Fruit fly (Drosophila melanogaster) whole organism, embryonic: ENCODE results near the gene CG43672.

Experiments
- Antp ChIP-seq: fragments of 200-800 bp; sonication (Bioruptor generic); optimal IDR thresholded peaks from 3 replicates; lab custom pipeline; 2016; ENCODE audit warnings: missing biosample characterization, missing genetic modification characterization
- BEAF-32 ChIP-seq: fragments of 200-800 bp; sonication (Bioruptor generic); optimal IDR thresholded peaks from 3 replicates; lab custom pipeline; 2017; ENCODE audit warnings: missing biosample characterization, missing genetic modification characterization, mild to moderate bottlenecking, moderate library complexity, missing genetic modification reagents
- CG1024 ChIP-seq: fragments of 200-800 bp; sonication (Bioruptor generic); IDR thresholded peaks from 2 replicates; pipeline ENCODE4 v1.3.6; 2022; ENCODE audit warnings: missing biosample characterization, missing genetic modification characterization
- CG10431 ChIP-seq: fragments of 200-800 bp; sonication (Bioruptor generic); optimal IDR thresholded peaks from 3 replicates; lab custom pipeline; 2018; ENCODE audit warnings: missing biosample characterization, mild to moderate bottlenecking, missing genetic modification characterization
- CG10462 ChIP-seq: fragments of 200-800 bp; sonication (Bioruptor generic); optimal IDR thresholded peaks from 2 replicates; lab custom pipeline; 2016; ENCODE audit warnings: missing biosample characterization, missing genetic modification characterization
- CG10565 ChIP-seq: fragments of 200-800 bp; sonication (Bioruptor generic); optimal IDR thresholded peaks from 3 replicates; lab custom pipeline; 2016; ENCODE audit warnings: missing biosample characterization, mild to moderate bottlenecking, missing genetic modification characterization
- CG12071 ChIP-seq: fragments of 200-800 bp; sonication (Bioruptor generic); optimal IDR thresholded peaks from 3 replicates; lab custom pipeline; 2018; ENCODE audit warnings: missing biosample characterization, mild to moderate bottlenecking, missing genetic modification characterization
- CG12155 ChIP-seq: fragments of 200-800 bp; sonication (Bioruptor generic); optimal IDR thresholded peaks from 3 replicates; lab custom pipeline; 2016; ENCODE audit warnings: missing biosample characterization, missing genetic modification characterization
- CG13287 ChIP-seq: fragments of 200-800 bp; sonication (Bioruptor generic); IDR thresholded peaks from 2 replicates; pipeline ENCODE4 v1.3.6; 2022; ENCODE audit warnings: missing biosample characterization, missing genetic modification characterization; ENCODE audit not compliant: partially characterized antibody
- CG15514 ChIP-seq: fragments of 200-800 bp; sonication (Bioruptor generic); optimal IDR thresholded peaks from 3 replicates; lab custom pipeline; 2017; ENCODE audit warnings: missing biosample characterization, missing genetic modification characterization, mild to moderate bottlenecking, moderate library complexity, missing genetic modification reagents
- CG30020 ChIP-seq: fragments of 200-800 bp; optimal IDR thresholded peaks from 2 replicates; lab custom pipeline; 2019; ENCODE audit warnings: missing biosample characterization, mild to moderate bottlenecking, missing genetic modification characterization, moderate library complexity
- CG4282 ChIP-seq: fragments of 200-800 bp; sonication (Bioruptor generic); optimal IDR thresholded peaks from 2 replicates; lab custom pipeline; 2016; ENCODE audit warnings: missing biosample characterization, missing genetic modification characterization
- CG4328 ChIP-seq: fragments of 200-800 bp; sonication (Bioruptor generic); optimal IDR thresholded peaks from 3 replicates; lab custom pipeline; 2017; ENCODE audit warnings: missing biosample characterization, missing genetic modification reagents, missing genetic modification characterization
- CG4360 ChIP-seq: fragments of 200-800 bp; sonication (Bioruptor generic); IDR thresholded peaks from 2 replicates; pipeline ENCODE4 v1.3.6; 2022; ENCODE audit warnings: missing biosample characterization, missing genetic modification characterization
- CG6254 ChIP-seq: fragments of 200-800 bp; sonication (Bioruptor generic); optimal IDR thresholded peaks from 3 replicates; lab custom pipeline; 2017; ENCODE audit warnings: mild to moderate bottlenecking, missing biosample characterization, missing genetic modification reagents, missing genetic modification characterization
- CG7786 ChIP-seq: fragments of 200-800 bp; sonication (Bioruptor generic); optimal IDR thresholded peaks from 2 replicates; lab custom pipeline; 2016; ENCODE audit warnings: missing biosample characterization, missing genetic modification characterization
- CG7963 ChIP-seq: fragments of 200-800 bp; sonication (Bioruptor generic); IDR thresholded peaks from 3 replicates; pipeline ENCODE4 v1.3.6; 2022; ENCODE audit warnings: missing biosample characterization, missing genetic modification characterization; ENCODE audit not compliant: partially characterized antibody
- CG8478 ChIP-seq: fragments of >200 bp; optimal IDR thresholded peaks from 2 replicates; lab custom pipeline; 2018
- CG8924 ChIP-seq: fragments of 200-800 bp; optimal IDR thresholded peaks from 3 replicates; lab custom pipeline; 2019; ENCODE audit warnings: missing biosample characterization, mild to moderate bottlenecking, missing genetic modification characterization, moderate library complexity
- CkIIα-i1 ChIP-seq: fragments of 200-800 bp; sonication (Bioruptor generic); IDR thresholded peaks from 2 replicates; pipeline ENCODE4 v1.3.6; 2022; ENCODE audit warnings: missing biosample characterization, missing genetic modification characterization
- Dll ChIP-seq: fragments of 200-800 bp; sonication (Bioruptor generic); IDR thresholded peaks from 4 replicates; pipeline ENCODE4 v1.3.6; 2022; ENCODE audit warnings: missing biosample characterization, missing genetic modification characterization; ENCODE audit not compliant: partially characterized antibody
- E2f2 ChIP-seq: fragments of 200-800 bp; sonication (Bioruptor generic); IDR thresholded peaks from 2 replicates; pipeline ENCODE4 v1.3.6; 2022; ENCODE audit warnings: missing biosample characterization, missing genetic modification characterization
- ERR ChIP-seq: fragments of 200-800 bp; sonication (Bioruptor generic); optimal IDR thresholded peaks from 2 replicates; lab custom pipeline; 2016; ENCODE audit warnings: missing biosample characterization, missing genetic modification characterization
- Fer3 ChIP-seq: fragments of 200-800 bp; sonication (Bioruptor generic); optimal IDR thresholded peaks from 2 replicates; lab custom pipeline; 2018; ENCODE audit warnings: missing biosample characterization, mild to moderate bottlenecking, missing genetic modification characterization, moderate library complexity
- Hr39 ChIP-seq: fragments of >200 bp; optimal IDR thresholded peaks from 2 replicates; lab custom pipeline; 2017
- Hr78 ChIP-seq, 2 experiments: fragments of 200-800 bp in 1 of 2; fragments of >200 bp in 1 of 2; sonication (Bioruptor generic) in 1 of 2; optimal IDR thresholded peaks; 2 replicates each; lab custom pipeline; 2017 to 2019; ENCODE audit warnings: missing biosample characterization in 2 of 2, missing genetic modification characterization in 2 of 2, mild to moderate bottlenecking in 1 of 2, moderate library complexity in 1 of 2
- Jarid2 ChIP-seq: fragments of 200-800 bp; sonication (Bioruptor generic); optimal IDR thresholded peaks from 3 replicates; lab custom pipeline; 2017; ENCODE audit warnings: mild to moderate bottlenecking, missing biosample characterization, missing genetic modification reagents, missing genetic modification characterization
- Med ChIP-seq: fragments of 200-800 bp; sonication (Bioruptor generic); peaks from one replicate; lab custom pipeline; 2016; ENCODE audit warnings: missing biosample characterization, missing genetic modification characterization, mild to moderate bottlenecking, inconsistent platforms, moderate library complexity
- Myb ChIP-seq: fragments of 200-800 bp; sonication (Bioruptor generic); optimal IDR thresholded peaks from 2 replicates; lab custom pipeline; 2016; ENCODE audit warnings: missing biosample characterization, missing genetic modification characterization
- NK7.1 ChIP-seq: fragments of 200-800 bp; sonication (Bioruptor generic); optimal IDR thresholded peaks from 3 replicates; lab custom pipeline; 2016; ENCODE audit warnings: missing biosample characterization, missing genetic modification characterization
- Sox102F ChIP-seq: fragments of 200-800 bp; sonication (Bioruptor generic); optimal IDR thresholded peaks from 2 replicates; lab custom pipeline; 2018; ENCODE audit warnings: missing biosample characterization, mild to moderate bottlenecking, missing genetic modification characterization, moderate library complexity
- Sry-β ChIP-seq: fragments of 200-800 bp; sonication (Bioruptor generic); optimal IDR thresholded peaks from 2 replicates; lab custom pipeline; 2018; ENCODE audit warnings: missing biosample characterization, mild to moderate bottlenecking, missing genetic modification characterization, moderate library complexity
- bsh ChIP-seq, 2 experiments: fragments of 200-800 bp; sonication (Bioruptor generic); optimal IDR thresholded peaks; 2 replicates each; lab custom pipeline; 2017 to 2018; ENCODE audit warnings: mild to moderate bottlenecking in 2 of 2, missing biosample characterization in 2 of 2, missing genetic modification characterization in 2 of 2, moderate library complexity in 1 of 2
- ci ChIP-seq: fragments of 200-800 bp; sonication (Bioruptor generic); IDR thresholded peaks from 3 replicates; pipeline ENCODE4 v1.3.6; 2022; ENCODE audit warnings: missing biosample characterization, missing genetic modification characterization
- crp ChIP-seq, 2 experiments: fragments of 200-800 bp; sonication (Bioruptor generic); optimal IDR thresholded peaks; 2 replicates in 1 of 2; 3 replicates in 1 of 2; lab custom pipeline; 2017; ENCODE audit warnings: missing biosample characterization in 2 of 2, missing genetic modification characterization in 2 of 2, mild to moderate bottlenecking in 1 of 2, moderate library complexity in 1 of 2
- disco-r ChIP-seq: fragments of 200-800 bp; sonication (Bioruptor generic); optimal IDR thresholded peaks from 2 replicates; lab custom pipeline; 2016; ENCODE audit warnings: missing biosample characterization, missing genetic modification characterization
- dm ChIP-seq: fragments of 200-800 bp; sonication (Bioruptor generic); optimal IDR thresholded peaks from 3 replicates; lab custom pipeline; 2016; ENCODE audit warnings: missing biosample characterization, missing genetic modification characterization
- jumu ChIP-seq: fragments of 200-800 bp; sonication (Bioruptor generic); optimal IDR thresholded peaks from 3 replicates; lab custom pipeline; 2016; ENCODE audit warnings: missing biosample characterization, missing genetic modification characterization
- nerfin-1 ChIP-seq: fragments of 200-800 bp; sonication (Bioruptor generic); optimal IDR thresholded peaks from 3 replicates; lab custom pipeline; 2019; ENCODE audit warnings: missing biosample characterization, mild to moderate bottlenecking, missing genetic modification characterization, moderate library complexity
- nom ChIP-seq: fragments of 200-800 bp; sonication (Bioruptor generic); optimal IDR thresholded peaks from 2 replicates; lab custom pipeline; 2017; ENCODE audit warnings: missing biosample characterization, missing genetic modification characterization, mild to moderate bottlenecking, moderate library complexity, missing genetic modification reagents
- sim ChIP-seq: fragments of 200-800 bp; sonication (Bioruptor generic); IDR thresholded peaks from 2 replicates; pipeline ENCODE4 v1.3.6; 2022; ENCODE audit warnings: missing biosample characterization, missing genetic modification characterization
- sr ChIP-seq: fragments of 200-800 bp; sonication (Bioruptor generic); IDR thresholded peaks from 3 replicates; pipeline ENCODE4 v1.3.6; 2022; ENCODE audit warnings: missing biosample characterization, missing genetic modification characterization
- ssp ChIP-seq: fragments of 200-800 bp; sonication (Bioruptor generic); IDR thresholded peaks from 2 replicates; pipeline ENCODE4 v1.3.6; 2022; ENCODE audit warnings: missing biosample characterization, missing genetic modification characterization
- trem ChIP-seq: fragments of 200-800 bp; optimal IDR thresholded peaks from 3 replicates; lab custom pipeline; 2019; ENCODE audit warnings: missing biosample characterization, mild to moderate bottlenecking, missing genetic modification characterization, moderate library complexity
- tup ChIP-seq: fragments of 200-800 bp; sonication (Bioruptor generic); optimal IDR thresholded peaks from 2 replicates; lab custom pipeline; 2016; ENCODE audit warnings: missing biosample characterization, mild to moderate bottlenecking, missing genetic modification characterization, moderate library complexity
- twi ChIP-seq: fragments of 200-800 bp; optimal IDR thresholded peaks from 2 replicates; lab custom pipeline; 2019; ENCODE audit warnings: missing biosample characterization, mild to moderate bottlenecking, missing genetic modification characterization, moderate library complexity
- unc-4 ChIP-seq: fragments of 200-800 bp; sonication (Bioruptor generic); IDR thresholded peaks from 2 replicates; pipeline ENCODE4 v1.3.6; 2022; ENCODE audit warnings: missing biosample characterization, missing genetic modification characterization; ENCODE audit not compliant: partially characterized antibody
- unpg ChIP-seq: fragments of 200-800 bp; sonication (Bioruptor generic); optimal IDR thresholded peaks from 3 replicates; lab custom pipeline; 2018; ENCODE audit warnings: missing biosample characterization, mild to moderate bottlenecking, missing genetic modification characterization, moderate library complexity
- wor ChIP-seq: fragments of 200-800 bp; sonication (Bioruptor generic); IDR thresholded peaks from 2 replicates; pipeline ENCODE4 v1.3.6; 2022; ENCODE audit warnings: missing biosample characterization, missing genetic modification characterization
- yki ChIP-seq: fragments of >200 bp; optimal IDR thresholded peaks from 3 replicates; lab custom pipeline; 2018

Gene CG43672

dm6 chrX:15737110-15737509 is 35.7 kb upstream of the CG43672 start, which contains the start of gene Arp6 (continued):
- TF ChIP-seq CG30020 (tag; lab: Kevin White, UChicago): peak; percentile 1
- TF ChIP-seq jumu (GFP tag; lab: Kevin White, UChicago): no peak
- TF ChIP-seq twi (tag; lab: Kevin White, UChicago): no peak
- TF ChIP-seq unc-4 (GFP tag; lab: Robert Waterston, UW): 0 out of 2 replicates have a peak, but pooled peaks have one; percentile 24
- no peak for TF ChIP-seq bsh (GFP tag; optimal IDR thresholded peaks at IDR 0.05; lab: Kevin White, UChicago)
- no peak for TF ChIP-seq disco-r (GFP tag; lab: Kevin White, UChicago)
- TF ChIP-seq ci (GFP tag; lab: Robert Waterston, UW): no peak
- no peak for TF ChIP-seq Hr39 (lab: Kevin White, UChicago)
- TF ChIP-seq CG8478 (lab: Kevin White, UChicago): no peak
- TF ChIP-seq Dll (GFP tag; lab: Robert Waterston, UW): 0 out of 4 replicates have a peak, but pooled peaks have one; percentile 42
- TF ChIP-seq E2f2 (GFP tag; lab: Robert Waterston, UW): no peak
- peak; percentile 48 for TF ChIP-seq Myb (GFP tag; lab: Kevin White, UChicago)
- TF ChIP-seq trem (tag; lab: Kevin White, UChicago): peak; percentile 29
- TF ChIP-seq BEAF-32 (GFP tag; lab: Kevin White, UChicago): peak; percentile 32
- peak in 1 of 2 experiments; percentile 65 for TF ChIP-seq crp (GFP tag; optimal IDR thresholded peaks at IDR 0.05; lab: Kevin White, UChicago)
- TF ChIP-seq Med (GFP tag; lab: Kevin White, UChicago): no peak
- no peak for TF ChIP-seq CG13287 (GFP tag; lab: Robert Waterston, UW)
- no peak for TF ChIP-seq CG4328 (GFP tag; lab: Kevin White, UChicago)
- TF ChIP-seq Sry-β (GFP tag; lab: Kevin White, UChicago): peak; percentile 93
- TF ChIP-seq CG7963: no peak
- no peak for TF ChIP-seq tup (GFP tag; lab: Kevin White, UChicago)
- TF ChIP-seq CG1024 (GFP tag; lab: Robert Waterston, UW): no peak
- no peak for TF ChIP-seq dm (GFP tag; lab: Kevin White, UChicago)
- no peak for TF ChIP-seq unpg (GFP tag; lab: Kevin White, UChicago)
- peak; percentile 26 for TF ChIP-seq CG15514
- no peak for TF ChIP-seq Antp
- TF ChIP-seq CG7786: no peak
- TF ChIP-seq CkIIα-i1 (GFP tag; lab: Robert Waterston, UW): no peak
- TF ChIP-seq CG6254: no peak
- TF ChIP-seq CG12155: no peak
- TF ChIP-seq yki (lab: Kevin White, UChicago): no peak

- no peak for TF ChIP-seq CG8924 (tag; lab: Kevin White, UChicago)
- TF ChIP-seq CG4328 (GFP tag; lab: Kevin White, UChicago): no peak
- no peak for TF ChIP-seq sr (GFP tag; lab: Robert Waterston, UW)
- TF ChIP-seq ERR (GFP tag; lab: Kevin White, UChicago): no peak
- no peak for TF ChIP-seq CG4360 (GFP tag; lab: Robert Waterston, UW)
- TF ChIP-seq ssp: peak; percentile 30; the same call in 1 of the 2 replicates
- peak; percentile 3 for TF ChIP-seq Fer3
- TF ChIP-seq Sox102F (GFP tag; lab: Kevin White, UChicago): no peak
- no peak for TF ChIP-seq CG10462
- no peak for TF ChIP-seq NK7.1 (GFP tag; lab: Kevin White, UChicago)
- TF ChIP-seq Jarid2 (GFP tag; lab: Kevin White, UChicago): no peak
- no peak for TF ChIP-seq Hr78 (GFP tag; optimal IDR thresholded peaks at IDR 0.05; lab: Kevin White, UChicago)
- TF ChIP-seq CG10565: no peak
- no peak for TF ChIP-seq CG12071 (GFP tag; lab: Kevin White, UChicago)
- no peak for TF ChIP-seq wor
- peak; percentile 8 for TF ChIP-seq nerfin-1 (tag; lab: Kevin White, UChicago)
- no peak for TF ChIP-seq sim
- no peak for TF ChIP-seq nom
- no peak for TF ChIP-seq CG10431 (GFP tag; lab: Kevin White, UChicago)
- TF ChIP-seq CG4282 (GFP tag; lab: Kevin White, UChicago): no peak
These were observed 33.7 kb upstream of the CG43672 start, which contains the start of the genes CG11679 and CG8206 for dm6 chrX:15738890-15739550. Gene CG11679, minus strand, starts transcription at chrX:15738954. Gene CG8206, plus strand, starts transcription at chrX:15739230.
